Worm (Caenorhabditis elegans) whole organism, early embryonic: ENCODE results near the gene Y40B10A.5.

Experiments used
- B0310.2 ChIP-seq: sonication (generic microtip); optimal IDR thresholded peaks from 2 replicates; lab custom pipeline; 2016; ENCODE audit warnings: mild to moderate bottlenecking, missing genetic modification characterization, missing compliant biosample characterization
- F13C5.2 ChIP-seq: sonication (generic microtip); optimal IDR thresholded peaks from 2 replicates; lab custom pipeline; 2017; ENCODE audit warnings: mild to moderate bottlenecking, missing genetic modification characterization, inconsistent platforms, missing compliant biosample characterization
- aly-1 ChIP-seq: sonication (generic microtip); optimal IDR thresholded peaks from 2 replicates; lab custom pipeline; 2016; ENCODE audit warnings: missing genetic modification characterization, missing compliant biosample characterization
- ama-1 ChIP-seq: fragments of 150-350 bp; optimal IDR thresholded peaks from 2 replicates; lab custom pipeline; 2014
- ceh-13 ChIP-seq: fragments of 200-800 bp; sonication (Bioruptor generic); optimal IDR thresholded peaks from 2 replicates; lab custom pipeline; 2018; ENCODE audit warnings: mild to moderate bottlenecking, missing genetic modification characterization, missing compliant biosample characterization
- ceh-36 ChIP-seq: sonication (generic microtip); optimal IDR thresholded peaks from 2 replicates; lab custom pipeline; 2016; ENCODE audit warnings: missing genetic modification characterization, inconsistent platforms, missing compliant biosample characterization
- ets-7 ChIP-seq: sonication (generic microtip); optimal IDR thresholded peaks from 2 replicates; lab custom pipeline; 2016; ENCODE audit warnings: missing genotype, missing genetic modification characterization, missing compliant biosample characterization
- flt-1 ChIP-seq: fragments of 200-800 bp; sonication (Bioruptor generic); IDR thresholded peaks from 2 replicates; pipeline ENCODE4 v1.3.6; 2022; ENCODE audit warnings: missing genetic modification characterization, missing compliant biosample characterization
- hmbx-1 ChIP-seq: sonication (generic microtip); optimal IDR thresholded peaks from 2 replicates; lab custom pipeline; 2016; ENCODE audit warnings: mild to moderate bottlenecking, missing genetic modification characterization, missing compliant biosample characterization
- hmg-4 ChIP-seq: fragments of 200-800 bp; sonication (Bioruptor generic); optimal IDR thresholded peaks from 2 replicates; lab custom pipeline; 2018; ENCODE audit warnings: mild to moderate bottlenecking, missing genetic modification characterization, missing compliant biosample characterization
- hnd-1 ChIP-seq: sonication (generic microtip); optimal IDR thresholded peaks from 2 replicates; lab custom pipeline; 2016; ENCODE audit warnings: missing genetic modification characterization, missing compliant biosample characterization
- pes-1 ChIP-seq: fragments of 200-800 bp; sonication (Bioruptor generic); IDR thresholded peaks from 2 replicates; pipeline ENCODE4 v1.3.6; 2022; ENCODE audit warnings: missing genetic modification reagents, missing genetic modification characterization, missing compliant biosample characterization
- scrt-1 ChIP-seq: fragments of 200-800 bp; sonication (Bioruptor generic); IDR thresholded peaks from 2 replicates; pipeline ENCODE4 v1.3.6; 2022; ENCODE audit warnings: missing genetic modification characterization, missing compliant biosample characterization
- sea-1 ChIP-seq: fragments of 200-800 bp; sonication (Bioruptor generic); conservative IDR thresholded peaks from 2 replicates; pipeline ENCODE4 v1.3.6; 2022; ENCODE audit warnings: missing genetic modification characterization, missing compliant biosample characterization
- tbx-11 ChIP-seq: fragments of 200-800 bp; sonication (Bioruptor generic); IDR thresholded peaks from 2 replicates; pipeline ENCODE4 v1.3.6; 2022; ENCODE audit warnings: missing genetic modification characterization, missing compliant biosample characterization
- tbx-37 ChIP-seq: fragments of 200-800 bp; sonication (Bioruptor generic); conservative IDR thresholded peaks from 2 replicates; pipeline ENCODE4 v1.3.6; 2022; ENCODE audit warnings: missing genetic modification reagents, missing genetic modification characterization, missing compliant biosample characterization
- tra-4 ChIP-seq: sonication (generic microtip); optimal IDR thresholded peaks from 2 replicates; lab custom pipeline; 2017; ENCODE audit warnings: missing genetic modification characterization, missing compliant biosample characterization

Y40B10A.5 gene

ce11 chrV:2053509-2053908 lies 7.7 kb upstream of the Y40B10A.5 start, which contains the start of gene comt-5:
Gene comt-5 (minus strand): TSS chrV:2053609.
- TF ChIP-seq ets-7 (no peak), ama-1 (lab: Kevin White, UChicago) (no peak), hmbx-1 (tag; lab: Kevin White, UChicago) (no peak), B0310.2 (no peak), hnd-1 (no peak), flt-1 (GFP tag; lab: Robert Waterston, UW) (no peak), aly-1 (no peak), sea-1 (GFP tag; lab: Robert Waterston, UW) (no peak), pes-1 (GFP tag; lab: Robert Waterston, UW) (no peak), tra-4 (tag; lab: Kevin White, UChicago) (no peak), scrt-1 (GFP tag; lab: Robert Waterston, UW) (no peak)

- TF ChIP-seq ets-7 = no peak
- no peak for TF ChIP-seq ceh-36 (tag; lab: Kevin White, UChicago)
- no peak for TF ChIP-seq tra-4 (tag; lab: Kevin White, UChicago)
- no peak for TF ChIP-seq tbx-37 (GFP tag; lab: Robert Waterston, UW)
- TF ChIP-seq F13C5.2 (tag; lab: Kevin White, UChicago) = no peak
Observed at ce11 chrV:2051507-2051906, 5.7 kb upstream of the Y40B10A.5 start, which contains the start of gene Y40B10A.11. Gene Y40B10A.11 (minus strand): TSS chrV:2051607.

- TF ChIP-seq scrt-1 (GFP tag; lab: Robert Waterston, UW) (0 out of 2 replicates have a peak, but pooled peaks have one; percentile 48), ceh-13 (GFP tag; lab: Kevin White, UChicago) (no peak)
Observed at ce11 chrV:2050790-2051189, 4.9 kb upstream of the Y40B10A.5 start.

- TF ChIP-seq hnd-1 (no peak), scrt-1 (GFP tag; lab: Robert Waterston, UW) (no peak), F13C5.2 (tag; lab: Kevin White, UChicago) (no peak), sea-1 (GFP tag; lab: Robert Waterston, UW) (no peak), ama-1 (lab: Kevin White, UChicago) (no peak), hmg-4 (GFP tag; lab: Kevin White, UChicago) (no peak), ets-7 (no peak), flt-1 (GFP tag; lab: Robert Waterston, UW) (no peak), tra-4 (tag; lab: Kevin White, UChicago) (no peak)
Observed at ce11 chrV:2050136-2050535, 4.3 kb upstream of the Y40B10A.5 start, which contains the start of gene comt-4. Gene comt-4 (minus strand): TSS chrV:2050185.

ce11 chrV:2035545-2035944 lies 10.3 kb downstream of the Y40B10A.5 start, which contains the start of gene srab-23:
Gene srab-23 (minus strand): TSS chrV:2035645.
- TF ChIP-seq pes-1 (GFP tag; lab: Robert Waterston, UW) (no peak), ceh-13 (GFP tag; lab: Kevin White, UChicago) (no peak), ets-7 (no peak), hmbx-1 (tag; lab: Kevin White, UChicago) (no peak), hmg-4 (GFP tag; lab: Kevin White, UChicago) (no peak), tbx-37 (GFP tag; lab: Robert Waterston, UW) (no peak), scrt-1 (GFP tag; lab: Robert Waterston, UW) (no peak), ceh-36 (tag; lab: Kevin White, UChicago) (no peak), hnd-1 (no peak), sea-1 (GFP tag; lab: Robert Waterston, UW) (no peak), aly-1 (no peak), F13C5.2 (tag; lab: Kevin White, UChicago) (no peak), ama-1 (lab: Kevin White, UChicago) (no peak), tra-4 (tag; lab: Kevin White, UChicago) (no peak), B0310.2 (no peak), tbx-11 (GFP tag; lab: Robert Waterston, UW) (no peak), flt-1 (GFP tag; lab: Robert Waterston, UW) (no peak)

- TF ChIP-seq ceh-13 (GFP tag; lab: Kevin White, UChicago) = no peak
- no peak for TF ChIP-seq sea-1 (GFP tag; lab: Robert Waterston, UW)
- no peak for TF ChIP-seq ets-7
Observed at ce11 chrV:2031454-2031853, 14.4 kb downstream of the Y40B10A.5 start, which contains the start of gene hil-6. Gene hil-6 (minus strand): TSS chrV:2031554.

- no peak for TF ChIP-seq flt-1 (GFP tag; lab: Robert Waterston, UW)
- no peak for TF ChIP-seq hmg-4 (GFP tag; lab: Kevin White, UChicago)
Observed at ce11 chrV:2030661-2031060, 15.2 kb downstream of the Y40B10A.5 start.

ce11 chrV:2029877-2030276 lies 16.0 kb downstream of the Y40B10A.5 start, which contains the start of gene F59A7.12:
Gene F59A7.12 (plus strand): TSS chrV:2030177.
- TF ChIP-seq pes-1 (GFP tag; lab: Robert Waterston, UW) (no peak), ceh-13 (GFP tag; lab: Kevin White, UChicago) (no peak)

- no peak for TF ChIP-seq ets-7
- TF ChIP-seq hmbx-1 (tag; lab: Kevin White, UChicago) = no peak
- TF ChIP-seq F13C5.2 (tag; lab: Kevin White, UChicago) = no peak
- no peak for TF ChIP-seq tbx-37 (GFP tag; lab: Robert Waterston, UW)
- TF ChIP-seq scrt-1 (GFP tag; lab: Robert Waterston, UW) = no peak
- no peak for TF ChIP-seq hnd-1
- TF ChIP-seq aly-1 = no peak
- no peak for TF ChIP-seq ama-1 (lab: Kevin White, UChicago)
- no peak for TF ChIP-seq hmg-4 (GFP tag; lab: Kevin White, UChicago)
- no peak for TF ChIP-seq tra-4 (tag; lab: Kevin White, UChicago)
- no peak for TF ChIP-seq flt-1 (GFP tag; lab: Robert Waterston, UW)
- no peak for TF ChIP-seq ceh-36 (tag; lab: Kevin White, UChicago)
- no peak for TF ChIP-seq ceh-13 (GFP tag; lab: Kevin White, UChicago)
- TF ChIP-seq tbx-11 (GFP tag; lab: Robert Waterston, UW) = no peak
Observed at ce11 chrV:2027787-2028186, 18.1 kb downstream of the Y40B10A.5 start, which contains the start of gene srab-13. Gene srab-13 (minus strand): TSS chrV:2027887.
